Fruit fly (Drosophila melanogaster): ENCODE measurements around the gene CG8661.
A peak's percentile ranks its signal among the peaks of the same experiment; 100 is the strongest.

CG8661 gene

DNA sequence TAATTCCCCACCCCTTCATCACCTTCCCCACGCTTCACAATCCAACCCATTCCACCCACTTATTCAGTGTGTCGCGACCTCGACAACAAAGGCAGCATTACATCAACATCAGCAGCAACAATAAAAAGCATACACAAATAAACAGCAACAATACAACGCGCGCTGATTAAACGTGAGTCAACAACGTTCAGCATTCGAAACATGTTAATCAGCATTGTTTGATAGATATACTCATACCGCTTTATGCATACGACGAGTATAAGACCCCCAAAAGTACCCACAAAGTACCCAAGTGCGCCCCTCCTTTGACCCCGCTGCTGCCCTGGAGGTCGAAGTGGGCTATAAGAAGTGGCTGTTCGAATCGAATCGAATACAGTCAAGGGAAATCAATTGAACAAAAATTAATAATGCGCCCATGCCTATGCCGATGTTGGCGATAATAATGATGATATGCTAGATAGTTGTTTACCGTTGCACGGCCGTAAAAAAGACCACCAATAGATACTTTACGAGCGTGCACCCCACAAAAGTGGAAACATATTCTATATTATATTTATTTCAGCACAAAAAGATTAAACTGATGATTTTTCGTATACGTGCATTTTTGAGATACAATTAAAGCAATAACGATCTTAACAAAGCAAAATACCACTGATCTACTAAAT lies 10.0 kb upstream of the CG8661 start:
- TF ChIP-seq cwo (GFP tag; optimal IDR thresholded peaks at IDR 0.05) (peak; percentile 50), crol (GFP tag; IDR thresholded peaks at IDR 0.05) (peak; percentile 75), ara (GFP tag; IDR thresholded peaks at IDR 0.05) (no peak), otp (GFP tag; IDR thresholded peaks at IDR 0.05) (0 out of 3 replicates have a peak, but pooled peaks have one; percentile 40), CG4360 (GFP tag; IDR thresholded peaks at IDR 0.05) (peak; percentile 22), oc (tag; optimal IDR thresholded peaks at IDR 0.05) (peak; percentile 61), prd (optimal IDR thresholded peaks at IDR 0.05) (no peak), prd (GFP tag; IDR thresholded peaks at IDR 0.05) (no peak), CG34422 (GFP tag; IDR thresholded peaks at IDR 0.05) (peak; percentile 31; the same call in 1 of the 3 replicates), CHES-1-like (GFP tag; optimal IDR thresholded peaks at IDR 0.05) (peak; percentile 32), Sox102F (GFP tag; optimal IDR thresholded peaks at IDR 0.05) (peak; percentile 2), Lim3 (GFP tag; IDR thresholded peaks at IDR 0.05) (no peak), CG12769 (tag; optimal IDR thresholded peaks at IDR 0.05) (peak; percentile 53), CG13894 (tag; optimal IDR thresholded peaks at IDR 0.05) (peak; percentile 9), gsb (GFP tag; IDR thresholded peaks at IDR 0.05) (0 out of 2 replicates have a peak, but pooled peaks have one; percentile 25), CG1603 (tag; optimal IDR thresholded peaks at IDR 0.05) (peak; percentile 12), ssp (GFP tag; IDR thresholded peaks at IDR 0.05) (no peak), so (GFP tag; IDR thresholded peaks at IDR 0.05) (peak; percentile 52; the same call in 2 of the 3 replicates), CG6683 (GFP tag; optimal IDR thresholded peaks at IDR 0.05) (peak; percentile 15), vvl (GFP tag; IDR thresholded peaks at IDR 0.05) (0 out of 2 replicates have a peak, but pooled peaks have one; percentile 42), CG8944 (GFP tag; optimal IDR thresholded peaks at IDR 0.05) (no peak), CG8089 (GFP tag; optimal IDR thresholded peaks at IDR 0.05) (no peak), CG12299 (tag; optimal IDR thresholded peaks at IDR 0.05) (no peak), B-H2 (GFP tag; optimal IDR thresholded peaks at IDR 0.05) (peak; percentile 34), salm (tag; optimal IDR thresholded peaks at IDR 0.05) (peak; percentile 10), CG4328 (GFP tag; optimal IDR thresholded peaks at IDR 0.05) (peak; percentile 48), chinmo (GFP tag; IDR thresholded peaks at IDR 0.05; ENCODE audit: partially characterized antibody) (peak; percentile 71; the same call in 2 of the 4 replicates), zfh2 (GFP tag; optimal IDR thresholded peaks at IDR 0.05) (no peak), HLHmδ (GFP tag; optimal IDR thresholded peaks at IDR 0.05) (no peak), CG17186 (GFP tag; optimal IDR thresholded peaks at IDR 0.05) (no peak), tap (tag; optimal IDR thresholded peaks at IDR 0.05) (peak; percentile 6), HLH3B (GFP tag; IDR thresholded peaks at IDR 0.05) (peak; percentile 29; the same call in 1 of the 2 replicates), CG2678 (tag; optimal IDR thresholded peaks at IDR 0.05) (peak; percentile 3), nau (GFP tag; optimal IDR thresholded peaks at IDR 0.05) (peak; percentile 33), CG12219 (GFP tag; optimal IDR thresholded peaks at IDR 0.05) (peak; percentile 14), CG31365 (tag; optimal IDR thresholded peaks at IDR 0.05) (peak; percentile 36), CG10321 (GFP tag; IDR thresholded peaks at IDR 0.05) (peak; percentile 20; the same call in 1 of the 2 replicates), CG2712 (tag; optimal IDR thresholded peaks at IDR 0.05) (no peak), CG3726 (GFP tag; IDR thresholded peaks at IDR 0.05) (no peak), Med (GFP tag) (peak; percentile 49), peb (GFP tag; IDR thresholded peaks at IDR 0.05) (no peak), row (GFP tag; IDR thresholded peaks at IDR 0.05) (0 out of 3 replicates have a peak, but pooled peaks have one; percentile 3), kni (GFP tag; optimal IDR thresholded peaks at IDR 0.05) (peak; percentile 89), CG11093 (GFP tag; IDR thresholded peaks at IDR 0.05) (no peak), CG17568 (GFP tag; optimal IDR thresholded peaks at IDR 0.05) (peak; percentile 30), Atf6 (GFP tag; IDR thresholded peaks at IDR 0.05) (peak; percentile 40; the same call in 1 of the 2 replicates), her (GFP tag; optimal IDR thresholded peaks at IDR 0.05) (peak; percentile 20), pb (GFP tag; optimal IDR thresholded peaks at IDR 0.05) (no peak), Awh (GFP tag; IDR thresholded peaks at IDR 0.05) (peak; percentile 55; the same call in 1 of the 2 replicates), ci (GFP tag; IDR thresholded peaks at IDR 0.05) (peak; percentile 57; the same call in 1 of the 3 replicates)
